Worm (Caenorhabditis elegans): ENCODE measurements around the gene bath-41.

DNA sequence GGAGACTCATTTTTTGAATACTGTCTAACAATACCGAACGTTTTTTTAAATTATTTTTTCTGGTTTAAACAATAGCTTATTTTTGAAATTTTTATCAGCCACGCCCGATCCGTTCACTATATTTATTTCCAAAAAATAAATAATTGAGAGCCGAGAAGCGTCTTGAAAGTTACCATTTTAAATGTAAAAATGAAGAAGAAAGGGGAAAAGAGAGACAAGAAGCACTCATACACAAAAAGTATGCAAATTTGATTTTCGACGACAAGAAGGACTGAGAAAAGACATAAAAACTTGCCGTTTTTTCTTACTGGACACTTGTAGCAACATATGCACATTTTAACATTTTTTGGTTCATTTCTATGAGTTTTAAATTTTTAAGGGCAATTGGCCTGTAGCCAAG lies 40.3 kb downstream of the bath-41 start:
- TF ChIP-seq sptf-1 (tag; optimal IDR thresholded peaks at IDR 0.05) = no peak
- no peak for TF ChIP-seq drap-1 (GFP tag; optimal IDR thresholded peaks at IDR 0.05)
- TF ChIP-seq lin-13 (tag; optimal IDR thresholded peaks at IDR 0.05) = no peak
- TF ChIP-seq nhr-76 (tag; optimal IDR thresholded peaks at IDR 0.05) = no peak
- no peak for TF ChIP-seq M03D4.4 (tag; optimal IDR thresholded peaks at IDR 0.05)
- no peak for TF ChIP-seq nhr-237 (tag; optimal IDR thresholded peaks at IDR 0.05)
